Fruit fly (Drosophila melanogaster): ENCODE results near the gene Tl.

The Tl gene

DNA sequence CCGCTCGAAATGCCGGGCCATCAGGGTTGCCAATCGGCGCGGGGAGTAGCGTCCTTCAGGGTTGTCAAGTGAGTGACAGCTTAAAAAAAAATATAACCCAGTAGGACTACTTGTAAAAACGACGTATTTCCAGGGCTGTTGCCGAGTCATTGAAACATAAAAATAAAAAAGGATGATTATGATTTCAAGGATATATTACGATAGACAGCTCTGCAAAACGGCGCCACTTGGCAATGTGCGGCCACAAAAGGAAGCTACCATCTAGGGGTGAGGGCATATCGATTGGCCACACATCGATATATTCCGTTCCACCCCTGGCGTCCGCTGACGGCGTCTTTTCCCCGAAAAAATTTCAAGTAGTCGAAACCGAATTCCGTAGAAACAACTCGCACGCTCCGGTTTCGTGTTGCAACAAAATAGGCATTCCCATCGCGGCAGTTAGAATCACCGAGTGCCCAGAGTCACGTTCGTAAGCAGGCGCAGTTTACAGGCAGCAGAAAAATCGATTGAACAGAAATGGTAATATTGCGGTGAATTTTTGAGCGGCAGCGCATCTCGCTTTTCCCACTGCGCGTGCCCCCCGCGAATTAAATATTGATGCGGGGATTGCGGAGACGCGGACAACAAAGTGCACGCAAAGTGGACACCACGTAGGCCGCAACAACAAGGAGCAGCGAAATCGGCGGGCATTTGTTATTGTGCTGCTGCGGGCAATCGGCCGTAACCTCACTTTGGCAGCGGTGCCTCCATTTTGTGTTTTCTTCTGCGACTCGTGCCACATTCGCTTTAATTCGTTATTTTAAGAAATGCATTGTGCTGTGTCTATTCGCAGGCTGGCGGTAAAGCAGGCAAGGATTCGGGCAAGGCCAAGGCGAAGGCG is 68.0 kb downstream of the Tl start, which contains the start of the genes ball and His2Av (continued):
- TF ChIP-seq exex (tag; optimal IDR thresholded peaks at IDR 0.05) (no peak), CG17612 (GFP tag; IDR thresholded peaks at IDR 0.05) (peak; percentile 60), CG3847 (GFP tag; IDR thresholded peaks at IDR 0.05) (peak; percentile 89), pho (GFP tag; optimal IDR thresholded peaks at IDR 0.05) (peak; percentile 91), zfh1 (GFP tag; IDR thresholded peaks at IDR 0.05) (peak; percentile 81; the same call in 2 of the 3 replicates), pum (GFP tag; optimal IDR thresholded peaks at IDR 0.05) (peak; percentile 87), CG12155 (GFP tag; optimal IDR thresholded peaks at IDR 0.05) (peak; percentile 80), HHEX (GFP tag; optimal IDR thresholded peaks at IDR 0.05) (peak; percentile 64), CG2678 (tag; optimal IDR thresholded peaks at IDR 0.05) (peak; percentile 75), Hr51 (GFP tag; optimal IDR thresholded peaks at IDR 0.05) (peak; percentile 67 to 85), Bgb (GFP tag; IDR thresholded peaks at IDR 0.05; ENCODE audit: partially characterized antibody) (peak; percentile 94), gt (GFP tag; IDR thresholded peaks at IDR 0.05) (0 out of 2 replicates have a peak, but pooled peaks have one; percentile 25), Med (GFP tag) (peak; percentile 99), CG8765 (GFP tag; IDR thresholded peaks at IDR 0.05) (peak; percentile 78), nau (GFP tag; optimal IDR thresholded peaks at IDR 0.05) (peak; percentile 59), Poxn (GFP tag; IDR thresholded peaks at IDR 0.05) (peak; percentile 16; the same call in 1 of the 2 replicates), fu2 (GFP tag; optimal IDR thresholded peaks at IDR 0.05) (peak; percentile 78), unc-4 (GFP tag; IDR thresholded peaks at IDR 0.05; ENCODE audit: partially characterized antibody) (peak; percentile 87), Dip3 (GFP tag; optimal IDR thresholded peaks at IDR 0.05) (peak; percentile 87), cwo (GFP tag; optimal IDR thresholded peaks at IDR 0.05) (peak; percentile 71), NfI (GFP tag; optimal IDR thresholded peaks at IDR 0.05) (peak; percentile 85), CG14860 (GFP tag; IDR thresholded peaks at IDR 0.05; ENCODE audit: partially characterized antibody) (peak; percentile 83), CG3281 (GFP tag; optimal IDR thresholded peaks at IDR 0.05) (peak; percentile 70), CG10654 (GFP tag; optimal IDR thresholded peaks at IDR 0.05) (peak; percentile 79), crp (GFP tag; optimal IDR thresholded peaks at IDR 0.05) (peak in 1 of 2 experiments; percentile 61), CG18599 (GFP tag; optimal IDR thresholded peaks at IDR 0.05) (peak; percentile 85), CG2116 (GFP tag; optimal IDR thresholded peaks at IDR 0.05) (peak; percentile 98), oc (tag; optimal IDR thresholded peaks at IDR 0.05) (peak; percentile 67), schlank (tag; optimal IDR thresholded peaks at IDR 0.05) (peak; percentile 55), Sox100B (GFP tag; optimal IDR thresholded peaks at IDR 0.05) (peak; percentile 37), repo (GFP tag; optimal IDR thresholded peaks at IDR 0.05) (peak; percentile 86), sisA (GFP tag; IDR thresholded peaks at IDR 0.05) (peak; percentile 81), sob (GFP tag; IDR thresholded peaks at IDR 0.05) (peak; percentile 81), kni (GFP tag; optimal IDR thresholded peaks at IDR 0.05) (no peak), ci (GFP tag; IDR thresholded peaks at IDR 0.05) (peak; percentile 89), scrt (GFP tag; optimal IDR thresholded peaks at IDR 0.05) (peak; percentile 75), CG10147 (GFP tag; optimal IDR thresholded peaks at IDR 0.05) (peak; percentile 70), pb (GFP tag; optimal IDR thresholded peaks at IDR 0.05) (peak; percentile 57), Hand (GFP tag; optimal IDR thresholded peaks at IDR 0.05) (peak; percentile 4), CG10462 (GFP tag; optimal IDR thresholded peaks at IDR 0.05) (peak; percentile 74), CG17361 (GFP tag; IDR thresholded peaks at IDR 0.05) (peak; percentile 76), CG10979 (tag; optimal IDR thresholded peaks at IDR 0.05) (peak; percentile 71), B-H1 (GFP tag; IDR thresholded peaks at IDR 0.05) (peak; percentile 66; the same call in 2 of the 3 replicates), tgo (GFP tag; IDR thresholded peaks at IDR 0.05) (peak; percentile 84), CG6654 (GFP tag; optimal IDR thresholded peaks at IDR 0.05) (peak; percentile 38), zen2 (GFP tag; IDR thresholded peaks at IDR 0.05; ENCODE audit: partially characterized antibody) (peak; percentile 78), CG10274 (GFP tag; optimal IDR thresholded peaks at IDR 0.05) (peak; percentile 60)
